Fruit fly (Drosophila melanogaster) whole organism, embryonic: ENCODE measurements around the gene CG34056.

Source experiments
- Atf-2 ChIP-seq: fragments of 200-800 bp; sonication (Bioruptor generic); optimal IDR thresholded peaks from 2 replicates; lab custom pipeline; 2016; ENCODE audit warnings: missing biosample characterization, missing genetic modification characterization
- Awh ChIP-seq: fragments of 200-800 bp; sonication (Bioruptor generic); IDR thresholded peaks from 2 replicates; pipeline ENCODE4, ENCODE4 v1.3.6; 2022; ENCODE audit warnings: missing biosample characterization, missing genetic modification characterization
- BEAF-32 ChIP-seq: fragments of 200-800 bp; sonication (Bioruptor generic); optimal IDR thresholded peaks from 3 replicates; lab custom pipeline; 2017; ENCODE audit warnings: missing biosample characterization, missing genetic modification characterization, mild to moderate bottlenecking, moderate library complexity, missing genetic modification reagents
- CG10654 ChIP-seq: fragments of 200-800 bp; sonication (Bioruptor generic); optimal IDR thresholded peaks from 2 replicates; lab custom pipeline; 2016; ENCODE audit warnings: missing biosample characterization, missing genetic modification characterization
- CG11085 ChIP-seq: fragments of 200-800 bp; sonication (Bioruptor generic); IDR thresholded peaks from 2 replicates; pipeline ENCODE4 v1.3.6; 2022; ENCODE audit warnings: missing biosample characterization, missing genetic modification characterization
- CG11696 ChIP-seq: fragments of 200-800 bp; sonication (Bioruptor generic); IDR thresholded peaks from 2 replicates; pipeline ENCODE4 v1.3.6; 2022; ENCODE audit warnings: missing biosample characterization, missing genetic modification characterization
- CG11723 ChIP-seq: fragments of 200-800 bp; sonication (Bioruptor generic); optimal IDR thresholded peaks from 2 replicates; lab custom pipeline; 2017; ENCODE audit warnings: missing biosample characterization, mild to moderate bottlenecking, missing genetic modification characterization
- CG12236 ChIP-seq: fragments of 200-800 bp; sonication (Bioruptor generic); optimal IDR thresholded peaks from 2 replicates; lab custom pipeline; 2016; ENCODE audit warnings: missing biosample characterization, missing genetic modification characterization
- CG12744 ChIP-seq: fragments of 200-800 bp; sonication (Bioruptor generic); optimal IDR thresholded peaks from 2 replicates; lab custom pipeline; 2016; ENCODE audit warnings: missing biosample characterization, missing genetic modification characterization
- CG13775 ChIP-seq: fragments of 200-800 bp; sonication (Bioruptor generic); optimal IDR thresholded peaks from 3 replicates; lab custom pipeline; 2017; ENCODE audit warnings: missing biosample characterization, mild to moderate bottlenecking, missing genetic modification characterization
- CG1647 ChIP-seq: fragments of 200-800 bp; sonication (Bioruptor generic); optimal IDR thresholded peaks from 3 replicates; lab custom pipeline; 2016; ENCODE audit warnings: missing biosample characterization, missing genetic modification characterization
- CG1832 ChIP-seq: fragments of 200-800 bp; sonication (Bioruptor generic); optimal IDR thresholded peaks from 2 replicates; lab custom pipeline; 2017; ENCODE audit warnings: missing biosample characterization, mild to moderate bottlenecking, missing genetic modification characterization, inconsistent platforms
- CG18599 ChIP-seq: fragments of 200-800 bp; sonication (Bioruptor generic); optimal IDR thresholded peaks from 3 replicates; lab custom pipeline; 2017; ENCODE audit warnings: missing biosample characterization, missing genetic modification characterization, mild to moderate bottlenecking, moderate library complexity, missing genetic modification reagents
- CG18764 ChIP-seq: fragments of 200-800 bp; sonication (Bioruptor generic); optimal IDR thresholded peaks from 3 replicates; lab custom pipeline; 2016; ENCODE audit warnings: missing biosample characterization, missing genetic modification characterization
- CG31224 ChIP-seq: fragments of 200-800 bp; sonication (Bioruptor generic); IDR thresholded peaks from 2 replicates; pipeline ENCODE4 v1.3.6; 2022; ENCODE audit warnings: missing biosample characterization, missing genetic modification characterization
- CG32772 ChIP-seq: fragments of 200-800 bp; sonication (Bioruptor generic); IDR thresholded peaks from 2 replicates; pipeline ENCODE4 v1.3.6; 2022; ENCODE audit warnings: missing biosample characterization, missing genetic modification characterization
- CG3281 ChIP-seq: fragments of 200-800 bp; sonication (Bioruptor generic); optimal IDR thresholded peaks from 3 replicates; lab custom pipeline; 2017; ENCODE audit warnings: missing biosample characterization, mild to moderate bottlenecking, missing genetic modification characterization
- CG3726 ChIP-seq: fragments of 200-800 bp; sonication (Bioruptor generic); IDR thresholded peaks from 3 replicates; pipeline ENCODE4, ENCODE4 v1.3.6; 2022; ENCODE audit warnings: missing biosample characterization, missing genetic modification characterization
- CG3995 ChIP-seq: fragments of 200-800 bp; sonication (Bioruptor generic); optimal IDR thresholded peaks from 3 replicates; lab custom pipeline; 2016; ENCODE audit warnings: missing biosample characterization, missing genetic modification characterization
- CG4360 ChIP-seq: fragments of 200-800 bp; sonication (Bioruptor generic); IDR thresholded peaks from 2 replicates; pipeline ENCODE4 v1.3.6; 2022; ENCODE audit warnings: missing biosample characterization, missing genetic modification characterization
- CG4617 ChIP-seq: fragments of 200-800 bp; sonication (Bioruptor generic); optimal IDR thresholded peaks from 3 replicates; lab custom pipeline; 2016; ENCODE audit warnings: missing biosample characterization, missing genetic modification characterization, borderline replicate concordance
- CG6813 ChIP-seq: fragments of 200-800 bp; sonication (Bioruptor generic); optimal IDR thresholded peaks from 2 replicates; lab custom pipeline; 2017; ENCODE audit warnings: missing biosample characterization, missing genetic modification characterization, mild to moderate bottlenecking, moderate library complexity, missing genetic modification reagents
- CG7745 ChIP-seq: fragments of 200-800 bp; sonication (Bioruptor generic); optimal IDR thresholded peaks from 2 replicates; lab custom pipeline; 2018; ENCODE audit warnings: missing biosample characterization, mild to moderate bottlenecking, missing genetic modification characterization, moderate library complexity
- CG8478 ChIP-seq: fragments of >200 bp; optimal IDR thresholded peaks from 2 replicates; lab custom pipeline; 2018
- CG8944 ChIP-seq: fragments of 200-800 bp; sonication (Bioruptor generic); optimal IDR thresholded peaks from 3 replicates; lab custom pipeline; 2016; ENCODE audit warnings: missing biosample characterization, missing genetic modification characterization
- Elba2 ChIP-seq: fragments of 200-800 bp; sonication (Bioruptor generic); optimal IDR thresholded peaks from 3 replicates; lab custom pipeline; 2016; ENCODE audit warnings: missing biosample characterization, missing genetic modification characterization
- Ets97D ChIP-seq: fragments of 200-800 bp; sonication (Bioruptor generic); optimal IDR thresholded peaks from 3 replicates; lab custom pipeline; 2016; ENCODE audit warnings: missing biosample characterization, missing genetic modification characterization
- Fer3 ChIP-seq: fragments of 200-800 bp; sonication (Bioruptor generic); optimal IDR thresholded peaks from 2 replicates; lab custom pipeline; 2018; ENCODE audit warnings: missing biosample characterization, mild to moderate bottlenecking, missing genetic modification characterization, moderate library complexity
- Gug ChIP-seq: fragments of 200-800 bp; sonication (Bioruptor generic); IDR thresholded peaks from 4 replicates; pipeline ENCODE4 v1.3.6; 2022; ENCODE audit warnings: missing biosample characterization, missing genetic modification characterization
- Kr ChIP-seq: fragments of 200-800 bp; sonication (Bioruptor generic); optimal IDR thresholded peaks from 2 replicates; lab custom pipeline; 2017; ENCODE audit warnings: missing biosample characterization, mild to moderate bottlenecking, missing genetic modification characterization
- MBD-R2 ChIP-seq: fragments of 200-800 bp; sonication (Bioruptor generic); IDR thresholded peaks from 2 replicates; pipeline ENCODE4 v1.3.6; 2022; ENCODE audit warnings: missing biosample characterization, missing genetic modification characterization
- NK7.1 ChIP-seq: fragments of 200-800 bp; sonication (Bioruptor generic); optimal IDR thresholded peaks from 3 replicates; lab custom pipeline; 2016; ENCODE audit warnings: missing biosample characterization, missing genetic modification characterization
- Optix ChIP-seq: fragments of 200-800 bp; sonication (Bioruptor generic); IDR thresholded peaks from 3 replicates; pipeline ENCODE4 v1.3.6; 2022; ENCODE audit warnings: missing biosample characterization, missing genetic modification characterization
- Xrp1 ChIP-seq: fragments of 200-800 bp; sonication (Bioruptor generic); IDR thresholded peaks from 2 replicates; pipeline ENCODE4 v1.3.6; 2022; ENCODE audit warnings: missing biosample characterization, missing genetic modification characterization
- ac ChIP-seq: fragments of 200-800 bp; sonication (Bioruptor generic); optimal IDR thresholded peaks from 3 replicates; lab custom pipeline; 2017; ENCODE audit warnings: missing biosample characterization, mild to moderate bottlenecking, missing genetic modification characterization
- ap ChIP-seq: fragments of 200-800 bp; sonication (Bioruptor generic); IDR thresholded peaks from 2 replicates; pipeline ENCODE4 v1.3.6; 2022; ENCODE audit warnings: missing biosample characterization, missing genetic modification characterization
- chinmo ChIP-seq: fragments of 200-800 bp; sonication (Bioruptor generic); IDR thresholded peaks from 4 replicates; pipeline ENCODE4 v1.3.6; 2022; ENCODE audit warnings: missing biosample characterization, missing genetic modification characterization; ENCODE audit not compliant: partially characterized antibody
- dm ChIP-seq: fragments of 200-800 bp; sonication (Bioruptor generic); optimal IDR thresholded peaks from 3 replicates; lab custom pipeline; 2016; ENCODE audit warnings: missing biosample characterization, missing genetic modification characterization
- dpn ChIP-seq, 2 experiments: fragments of 200-800 bp; sonication (Bioruptor generic); optimal IDR thresholded peaks; 3 replicates each; lab custom pipeline; 2016; ENCODE audit warnings: missing biosample characterization in 2 of 2, missing genetic modification characterization in 2 of 2
- ewg ChIP-seq: fragments of 200-800 bp; sonication (Bioruptor generic); optimal IDR thresholded peaks from 3 replicates; lab custom pipeline; 2017; ENCODE audit warnings: mild to moderate bottlenecking, missing biosample characterization, missing genetic modification reagents, missing genetic modification characterization
- fd102C ChIP-seq: fragments of 200-800 bp; sonication (Bioruptor generic); optimal IDR thresholded peaks from 2 replicates; lab custom pipeline; 2018; ENCODE audit warnings: missing biosample characterization, mild to moderate bottlenecking, missing genetic modification characterization, moderate library complexity
- gsb-n ChIP-seq: fragments of 200-800 bp; sonication (Bioruptor generic); optimal IDR thresholded peaks from 3 replicates; lab custom pipeline; 2018; ENCODE audit warnings: missing biosample characterization, mild to moderate bottlenecking, missing genetic modification characterization
- hth ChIP-seq: fragments of >200 bp; optimal IDR thresholded peaks from 2 replicates; lab custom pipeline; 2017; ENCODE audit warnings: inconsistent platforms
- ind ChIP-seq: fragments of 200-800 bp; sonication (Bioruptor generic); optimal IDR thresholded peaks from 3 replicates; lab custom pipeline; 2016; ENCODE audit warnings: missing biosample characterization, missing genetic modification characterization
- klu ChIP-seq: fragments of 200-800 bp; sonication (Bioruptor generic); IDR thresholded peaks from 2 replicates; pipeline ENCODE4 v1.3.6; 2022; ENCODE audit warnings: missing biosample characterization, missing genetic modification characterization
- nmo ChIP-seq: fragments of 200-800 bp; sonication (Bioruptor generic); optimal IDR thresholded peaks from 2 replicates; lab custom pipeline; 2018; ENCODE audit warnings: missing biosample characterization, mild to moderate bottlenecking, missing genetic modification characterization, moderate library complexity
- onecut ChIP-seq: fragments of 200-800 bp; sonication (Bioruptor generic); IDR thresholded peaks from 2 replicates; pipeline ENCODE4 v1.3.6; 2022; ENCODE audit warnings: missing biosample characterization, missing genetic modification characterization
- pan ChIP-seq, 4 experiments: fragments of >200 bp in 3 of 4; fragments of 200-800 bp in 1 of 4; sonication (Bioruptor generic) in 1 of 4; optimal IDR thresholded peaks in 3 of 4; IDR thresholded peaks in 1 of 4; 2 replicates each; pipeline versions ENCODE4 v1.3.6 to Lab custom; 2017 to 2022; ENCODE audit warnings: missing biosample characterization in 2 of 4, missing genetic modification characterization in 2 of 4, mixed read lengths in 1 of 4
- schlank ChIP-seq: fragments of 200-800 bp; sonication (Bioruptor generic); optimal IDR thresholded peaks from 2 replicates; lab custom pipeline; 2018; ENCODE audit warnings: missing biosample characterization, mild to moderate bottlenecking, missing genetic modification characterization
- slbo ChIP-seq: fragments of 200-800 bp; sonication (Bioruptor generic); IDR thresholded peaks from 2 replicates; pipeline ENCODE4 v1.3.6; 2022; ENCODE audit warnings: missing biosample characterization, missing genetic modification characterization
- stc ChIP-seq: fragments of 200-800 bp; sonication (Bioruptor generic); IDR thresholded peaks from 2 replicates; pipeline ENCODE4 v1.3.6; 2022; ENCODE audit warnings: missing biosample characterization, missing genetic modification characterization
- unc-4 ChIP-seq: fragments of 200-800 bp; sonication (Bioruptor generic); IDR thresholded peaks from 2 replicates; pipeline ENCODE4 v1.3.6; 2022; ENCODE audit warnings: missing biosample characterization, missing genetic modification characterization; ENCODE audit not compliant: partially characterized antibody

The CG34056 gene

dm6 chr3L:917225-917624 lies 21.5 kb downstream of the CG34056 start (continued):
- TF ChIP-seq slbo (GFP tag; lab: Robert Waterston, UW), result peak; percentile 63
- no peak for TF ChIP-seq CG1832 (GFP tag; lab: Kevin White, UChicago)
- TF ChIP-seq Optix, result no peak
- TF ChIP-seq ap, result no peak
- TF ChIP-seq CG3726 (GFP tag; lab: Robert Waterston, UW), result no peak
- TF ChIP-seq CG32772 (GFP tag; lab: Robert Waterston, UW), result no peak
- TF ChIP-seq unc-4 (GFP tag; lab: Robert Waterston, UW), result no peak
- TF ChIP-seq stc, result 0 out of 2 replicates have a peak, but pooled peaks have one; percentile 23
- no peak for TF ChIP-seq CG4617 (GFP tag; lab: Kevin White, UChicago)
- no peak for TF ChIP-seq Gug (GFP tag; lab: Robert Waterston, UW)
- TF ChIP-seq Atf-2 (GFP tag; lab: Kevin White, UChicago), result no peak
- no peak for TF ChIP-seq dm
- TF ChIP-seq klu (GFP tag; lab: Robert Waterston, UW), result no peak
- no peak for TF ChIP-seq ewg (GFP tag; lab: Kevin White, UChicago)
- TF ChIP-seq fd102C (GFP tag; lab: Kevin White, UChicago), result no peak
- TF ChIP-seq Awh, result no peak
- no peak for TF ChIP-seq gsb-n (tag; lab: Kevin White, UChicago)
- no peak for TF ChIP-seq Elba2
- TF ChIP-seq CG4360 (GFP tag; lab: Robert Waterston, UW), result no peak
- TF ChIP-seq schlank (tag; lab: Kevin White, UChicago), result no peak
- no peak for TF ChIP-seq CG6813 (GFP tag; lab: Kevin White, UChicago)
- no peak for TF ChIP-seq CG3995 (GFP tag; lab: Kevin White, UChicago)
- TF ChIP-seq CG11085 (GFP tag; lab: Robert Waterston, UW), result no peak
- TF ChIP-seq onecut (GFP tag; lab: Robert Waterston, UW), result no peak
- peak in 1 of 2 experiments; percentile 3 for TF ChIP-seq dpn (GFP tag; optimal IDR thresholded peaks at IDR 0.05; lab: Kevin White, UChicago)
- TF ChIP-seq Fer3 (tag; lab: Kevin White, UChicago), result peak; percentile 59
- no peak for TF ChIP-seq nmo
- TF ChIP-seq CG13775 (GFP tag; lab: Kevin White, UChicago), result no peak
- no peak for TF ChIP-seq CG11723
- no peak for TF ChIP-seq CG12236 (GFP tag; lab: Kevin White, UChicago)
- TF ChIP-seq CG11696 (GFP tag; lab: Robert Waterston, UW), result no peak
- 0 out of 2 replicates have a peak, but pooled peaks have one; percentile 10 for TF ChIP-seq MBD-R2 (GFP tag; lab: Robert Waterston, UW)
- no peak for TF ChIP-seq Ets97D (GFP tag; lab: Kevin White, UChicago)
- TF ChIP-seq CG10654 (GFP tag; lab: Kevin White, UChicago), result no peak
- TF ChIP-seq Xrp1 (GFP tag; lab: Robert Waterston, UW), result peak; percentile 52; the same call in 1 of the 2 replicates
- no peak for TF ChIP-seq CG12744 (GFP tag; lab: Kevin White, UChicago)
- TF ChIP-seq CG1647 (GFP tag; lab: Kevin White, UChicago), result no peak
- TF ChIP-seq CG8944 (GFP tag; lab: Kevin White, UChicago), result no peak
- no peak for TF ChIP-seq CG18764
- no peak for TF ChIP-seq hth
- TF ChIP-seq BEAF-32 (GFP tag; lab: Kevin White, UChicago), result no peak
- no peak for TF ChIP-seq chinmo
- no peak for TF ChIP-seq NK7.1 (GFP tag; lab: Kevin White, UChicago)
- no peak for TF ChIP-seq CG31224 (GFP tag; lab: Robert Waterston, UW)
- no peak for TF ChIP-seq pan (optimal IDR thresholded peaks at IDR 0.05; lab: Kevin White, UChicago)
- TF ChIP-seq pan (GFP tag; optimal IDR thresholded peaks at IDR 0.05 in 1 of 2, IDR thresholded peaks at IDR 0.05 in 1 of 2), result no peak
- TF ChIP-seq CG8478 (lab: Kevin White, UChicago), result no peak
- TF ChIP-seq ac (GFP tag; lab: Kevin White, UChicago), result no peak
- TF ChIP-seq ind (GFP tag; lab: Kevin White, UChicago), result no peak
- TF ChIP-seq CG7745 (tag; lab: Kevin White, UChicago), result no peak
- peak; percentile 32 for TF ChIP-seq CG18599
- TF ChIP-seq Kr (GFP tag; lab: Kevin White, UChicago), result no peak
- TF ChIP-seq CG3281 (GFP tag; lab: Kevin White, UChicago), result peak; percentile 2
